Fruit fly (Drosophila melanogaster) whole organism, embryonic: Measurements from ENCODE around the gene CG10738.

Source experiments
- Atf6 ChIP-seq: fragments of 200-800 bp; sonication (Bioruptor generic); IDR thresholded peaks from 2 replicates; pipeline ENCODE4 v1.3.6; 2022; ENCODE audit warnings: missing biosample characterization, missing genetic modification characterization
- Awh ChIP-seq: fragments of 200-800 bp; sonication (Bioruptor generic); IDR thresholded peaks from 2 replicates; pipeline ENCODE4, ENCODE4 v1.3.6; 2022; ENCODE audit warnings: missing biosample characterization, missing genetic modification characterization
- CG10543 ChIP-seq: fragments of 200-800 bp; sonication (Bioruptor generic); optimal IDR thresholded peaks from 3 replicates; lab custom pipeline; 2017; ENCODE audit warnings: missing biosample characterization, mild to moderate bottlenecking, missing genetic modification characterization, moderate library complexity
- CG12659 ChIP-seq: fragments of 200-800 bp; sonication (Bioruptor generic); optimal IDR thresholded peaks from 3 replicates; lab custom pipeline; 2017; ENCODE audit warnings: mild to moderate bottlenecking, missing biosample characterization, missing genetic modification reagents, missing genetic modification characterization
- CG12744 ChIP-seq: fragments of 200-800 bp; sonication (Bioruptor generic); optimal IDR thresholded peaks from 2 replicates; lab custom pipeline; 2016; ENCODE audit warnings: missing biosample characterization, missing genetic modification characterization
- CG12769 ChIP-seq: fragments of 200-800 bp; sonication (Bioruptor generic); optimal IDR thresholded peaks from 2 replicates; lab custom pipeline; 2019; ENCODE audit warnings: missing biosample characterization, mild to moderate bottlenecking, missing genetic modification characterization, moderate library complexity
- CG12942 ChIP-seq: fragments of 200-800 bp; sonication (Bioruptor generic); optimal IDR thresholded peaks from 3 replicates; lab custom pipeline; 2016; ENCODE audit warnings: missing biosample characterization, missing genetic modification characterization
- CG13296 ChIP-seq: fragments of 200-800 bp; sonication (Bioruptor generic); optimal IDR thresholded peaks from 3 replicates; lab custom pipeline; 2018; ENCODE audit warnings: missing biosample characterization, mild to moderate bottlenecking, missing genetic modification characterization
- CG13894 ChIP-seq: fragments of 200-800 bp; sonication (Bioruptor generic); optimal IDR thresholded peaks from 3 replicates; lab custom pipeline; 2018; ENCODE audit warnings: missing biosample characterization, mild to moderate bottlenecking, missing genetic modification characterization, moderate library complexity
- CG1603 ChIP-seq: fragments of 200-800 bp; sonication (Bioruptor generic); optimal IDR thresholded peaks from 2 replicates; lab custom pipeline; 2019; ENCODE audit warnings: missing biosample characterization, mild to moderate bottlenecking, missing genetic modification characterization, moderate library complexity
- CG17328 ChIP-seq: fragments of 200-800 bp; sonication (Bioruptor generic); IDR thresholded peaks from 2 replicates; pipeline ENCODE4 v1.3.6; 2022; ENCODE audit warnings: missing biosample characterization, missing genetic modification characterization
- CG17568 ChIP-seq: fragments of 200-800 bp; sonication (Bioruptor generic); optimal IDR thresholded peaks from 2 replicates; lab custom pipeline; 2018; ENCODE audit warnings: missing biosample characterization, mild to moderate bottlenecking, missing genetic modification characterization, moderate library complexity
- CG18262 ChIP-seq: fragments of 200-800 bp; optimal IDR thresholded peaks from 3 replicates; lab custom pipeline; 2019; ENCODE audit warnings: missing biosample characterization, mild to moderate bottlenecking, missing genetic modification characterization, moderate library complexity
- CG3163 ChIP-seq: fragments of 200-800 bp; sonication (Bioruptor generic); optimal IDR thresholded peaks from 3 replicates; lab custom pipeline; 2016; ENCODE audit warnings: missing biosample characterization, missing genetic modification characterization
- CG34376 ChIP-seq: fragments of 200-800 bp; sonication (Bioruptor generic); optimal IDR thresholded peaks from 2 replicates; lab custom pipeline; 2018; ENCODE audit warnings: missing biosample characterization, mild to moderate bottlenecking, missing genetic modification characterization
- CG5953 ChIP-seq: fragments of 200-800 bp; sonication (Bioruptor generic); IDR thresholded peaks from 2 replicates; pipeline ENCODE4 v1.3.6; 2022; ENCODE audit warnings: missing biosample characterization, missing genetic modification characterization
- CG6254 ChIP-seq: fragments of 200-800 bp; sonication (Bioruptor generic); optimal IDR thresholded peaks from 3 replicates; lab custom pipeline; 2017; ENCODE audit warnings: mild to moderate bottlenecking, missing biosample characterization, missing genetic modification reagents, missing genetic modification characterization
- CG6791 ChIP-seq: fragments of 200-800 bp; sonication (Bioruptor generic); IDR thresholded peaks from 3 replicates; pipeline ENCODE4 v1.3.6; 2022; ENCODE audit warnings: missing biosample characterization, missing genetic modification characterization; ENCODE audit not compliant: partially characterized antibody
- CG6854 ChIP-seq: fragments of 200-800 bp; sonication (Bioruptor generic); optimal IDR thresholded peaks from 3 replicates; lab custom pipeline; 2017; ENCODE audit warnings: missing biosample characterization, mild to moderate bottlenecking, missing genetic modification characterization
- CG7745 ChIP-seq: fragments of 200-800 bp; sonication (Bioruptor generic); optimal IDR thresholded peaks from 2 replicates; lab custom pipeline; 2018; ENCODE audit warnings: missing biosample characterization, mild to moderate bottlenecking, missing genetic modification characterization, moderate library complexity
- CG8290 ChIP-seq, 3 experiments: fragments of 200-800 bp; sonication (Bioruptor generic); optimal IDR thresholded peaks; 2 replicates each; lab custom pipeline; 2016 to 2019; ENCODE audit warnings: missing biosample characterization in 3 of 3, missing genetic modification characterization in 3 of 3, mild to moderate bottlenecking in 2 of 3, moderate library complexity in 1 of 3
- Camta ChIP-seq: fragments of 200-800 bp; sonication (Bioruptor generic); optimal IDR thresholded peaks from 2 replicates; lab custom pipeline; 2016; ENCODE audit warnings: missing biosample characterization, missing genetic modification characterization
- CoRest ChIP-seq: fragments of 200-800 bp; sonication (Bioruptor generic); optimal IDR thresholded peaks from 3 replicates; lab custom pipeline; 2018; ENCODE audit warnings: missing biosample characterization, mild to moderate bottlenecking, missing genetic modification characterization, moderate library complexity
- D19A ChIP-seq: fragments of 200-800 bp; optimal IDR thresholded peaks from 3 replicates; lab custom pipeline; 2019; ENCODE audit warnings: missing biosample characterization, mild to moderate bottlenecking, missing genetic modification characterization, moderate library complexity
- Deaf1 ChIP-seq: fragments of 200-800 bp; optimal IDR thresholded peaks from 3 replicates; lab custom pipeline; 2019; ENCODE audit warnings: missing biosample characterization, mild to moderate bottlenecking, missing genetic modification characterization, moderate library complexity
- Eip74EF ChIP-seq, 2 experiments: fragments of 200-800 bp in 1 of 2; fragments of >200 bp in 1 of 2; sonication (Bioruptor generic) in 1 of 2; optimal IDR thresholded peaks; 2 replicates each; lab custom pipeline; 2017 to 2019; ENCODE audit warnings: missing biosample characterization in 2 of 2, missing genetic modification characterization in 2 of 2, mild to moderate bottlenecking in 1 of 2, moderate library complexity in 1 of 2
- Gsc ChIP-seq: fragments of 200-800 bp; sonication (Bioruptor generic); IDR thresholded peaks from 2 replicates; pipeline ENCODE4 v1.3.6; 2022; ENCODE audit warnings: missing biosample characterization, missing genetic modification characterization
- Hand ChIP-seq: fragments of 200-800 bp; sonication (Bioruptor generic); optimal IDR thresholded peaks from 2 replicates; lab custom pipeline; 2017; ENCODE audit warnings: mild to moderate bottlenecking, missing biosample characterization, missing genetic modification reagents, missing genetic modification characterization
- Jarid2 ChIP-seq: fragments of 200-800 bp; sonication (Bioruptor generic); optimal IDR thresholded peaks from 3 replicates; lab custom pipeline; 2017; ENCODE audit warnings: mild to moderate bottlenecking, missing biosample characterization, missing genetic modification reagents, missing genetic modification characterization
- Lhr ChIP-seq: fragments of 200-800 bp; sonication (Bioruptor generic); optimal IDR thresholded peaks from 3 replicates; lab custom pipeline; 2017; ENCODE audit warnings: mild to moderate bottlenecking, missing biosample characterization, missing genetic modification reagents, missing genetic modification characterization
- Med ChIP-seq: fragments of 200-800 bp; sonication (Bioruptor generic); peaks from one replicate; lab custom pipeline; 2016; ENCODE audit warnings: missing biosample characterization, missing genetic modification characterization, mild to moderate bottlenecking, inconsistent platforms, moderate library complexity
- Opbp ChIP-seq: fragments of 200-800 bp; sonication (Bioruptor generic); IDR thresholded peaks from 3 replicates; pipeline ENCODE4 v1.3.6; 2022; ENCODE audit warnings: missing biosample characterization, missing genetic modification characterization; ENCODE audit not compliant: partially characterized antibody
- Poxn ChIP-seq: fragments of 200-800 bp; sonication (Bioruptor generic); IDR thresholded peaks from 2 replicates; pipeline ENCODE4 v1.3.6; 2022; ENCODE audit warnings: missing biosample characterization, missing genetic modification characterization
- Ravus ChIP-seq: fragments of 200-800 bp; sonication (Bioruptor generic); IDR thresholded peaks from 2 replicates; pipeline ENCODE4 v1.3.6; 2022; ENCODE audit warnings: missing biosample characterization, missing genetic modification characterization
- Rfx ChIP-seq: fragments of 200-800 bp; sonication (Bioruptor generic); IDR thresholded peaks from 2 replicates; pipeline ENCODE4 v1.3.6; 2022; ENCODE audit warnings: missing biosample characterization, missing genetic modification characterization
- YL-1 ChIP-seq: fragments of 200-800 bp; sonication (Bioruptor generic); optimal IDR thresholded peaks from 3 replicates; lab custom pipeline; 2017; ENCODE audit warnings: missing biosample characterization, mild to moderate bottlenecking, missing genetic modification characterization
- chinmo ChIP-seq: fragments of 200-800 bp; sonication (Bioruptor generic); IDR thresholded peaks from 4 replicates; pipeline ENCODE4 v1.3.6; 2022; ENCODE audit warnings: missing biosample characterization, missing genetic modification characterization; ENCODE audit not compliant: partially characterized antibody
- ems ChIP-seq: fragments of 200-800 bp; sonication (Bioruptor generic); optimal IDR thresholded peaks from 3 replicates; lab custom pipeline; 2016; ENCODE audit warnings: missing biosample characterization, missing genetic modification characterization
- h ChIP-seq: fragments of >200 bp; optimal IDR thresholded peaks from 2 replicates; lab custom pipeline; 2017
- hbn ChIP-seq: fragments of 200-800 bp; sonication (Bioruptor generic); IDR thresholded peaks from 2 replicates; pipeline ENCODE4 v1.3.6; 2022; ENCODE audit warnings: missing biosample characterization, missing genetic modification characterization; ENCODE audit not compliant: partially characterized antibody
- ken ChIP-seq: fragments of 200-800 bp; sonication (Bioruptor generic); IDR thresholded peaks from 3 replicates; pipeline ENCODE4 v1.3.6; 2022; ENCODE audit warnings: missing biosample characterization, missing genetic modification characterization
- lmd ChIP-seq: fragments of 200-800 bp; sonication (Bioruptor generic); IDR thresholded peaks from 2 replicates; pipeline ENCODE4 v1.3.6; 2022; ENCODE audit warnings: missing biosample characterization, missing genetic modification characterization
- mirr ChIP-seq: fragments of 200-800 bp; sonication (Bioruptor generic); optimal IDR thresholded peaks from 3 replicates; lab custom pipeline; 2018; ENCODE audit warnings: missing biosample characterization, mild to moderate bottlenecking, missing genetic modification characterization
- nom ChIP-seq: fragments of 200-800 bp; sonication (Bioruptor generic); optimal IDR thresholded peaks from 2 replicates; lab custom pipeline; 2017; ENCODE audit warnings: missing biosample characterization, missing genetic modification characterization, mild to moderate bottlenecking, moderate library complexity, missing genetic modification reagents
- org-1 ChIP-seq: fragments of 200-800 bp; sonication (Bioruptor generic); optimal IDR thresholded peaks from 2 replicates; lab custom pipeline; 2017; ENCODE audit warnings: missing biosample characterization, missing genetic modification characterization
- pb ChIP-seq: fragments of 200-800 bp; sonication (Bioruptor generic); optimal IDR thresholded peaks from 3 replicates; lab custom pipeline; 2016; ENCODE audit warnings: missing biosample characterization, missing genetic modification characterization
- ranshi ChIP-seq: fragments of 200-800 bp; sonication (Bioruptor generic); IDR thresholded peaks from 2 replicates; pipeline ENCODE4 v1.3.6; 2022; ENCODE audit warnings: missing biosample characterization, missing genetic modification characterization
- sens-2 ChIP-seq: fragments of 200-800 bp; sonication (Bioruptor generic); IDR thresholded peaks from 2 replicates; pipeline ENCODE4 v1.3.6; 2022; ENCODE audit warnings: missing biosample characterization, missing genetic modification characterization
- slbo ChIP-seq: fragments of 200-800 bp; sonication (Bioruptor generic); IDR thresholded peaks from 2 replicates; pipeline ENCODE4 v1.3.6; 2022; ENCODE audit warnings: missing biosample characterization, missing genetic modification characterization
- vvl ChIP-seq: fragments of 200-800 bp; sonication (Bioruptor generic); IDR thresholded peaks from 2 replicates; pipeline ENCODE4 v1.3.6; 2022; ENCODE audit warnings: missing biosample characterization, missing genetic modification characterization
- wek ChIP-seq: fragments of 200-800 bp; sonication (Bioruptor generic); optimal IDR thresholded peaks from 3 replicates; lab custom pipeline; 2018; ENCODE audit warnings: missing biosample characterization, mild to moderate bottlenecking, missing genetic modification characterization, moderate library complexity

Gene CG10738

DNA sequence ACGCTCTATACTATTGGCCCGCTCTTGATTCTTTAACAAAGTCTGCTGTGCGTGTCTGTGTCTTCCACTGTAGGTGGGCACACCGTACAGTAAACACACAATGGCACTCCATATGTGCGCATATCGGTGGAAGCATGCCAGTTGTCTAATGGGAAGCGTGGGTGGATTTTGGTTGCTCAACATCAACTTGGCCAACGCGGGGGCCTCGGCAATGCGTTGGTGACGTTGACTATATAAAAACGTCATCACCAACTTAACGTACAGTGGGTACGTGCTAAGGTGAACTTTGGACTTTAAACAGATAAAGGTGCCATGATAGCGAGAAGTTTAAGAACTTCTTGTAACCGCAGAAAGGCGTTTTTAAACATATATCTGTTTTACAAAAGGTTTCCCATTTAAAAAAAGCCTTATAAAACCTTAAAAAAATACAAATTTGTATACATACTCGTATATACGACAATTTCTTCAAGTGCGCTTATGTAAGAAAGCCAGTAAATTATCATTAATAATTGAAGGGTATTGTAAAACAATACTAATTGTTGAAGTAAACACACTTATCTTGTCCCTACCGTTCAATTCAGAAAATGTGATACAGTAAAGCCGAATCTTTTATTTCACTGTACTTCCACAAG is 29.2 kb downstream of the CG10738 start (continued):
- TF ChIP-seq CG6254: peak; percentile 17
- TF ChIP-seq Awh (GFP tag; lab: Robert Waterston, UW): 0 out of 2 replicates have a peak, but pooled peaks have one; percentile 13
- no peak for TF ChIP-seq vvl
- peak; percentile 54 for TF ChIP-seq CG13296 (GFP tag; lab: Kevin White, UChicago)
- no peak for TF ChIP-seq CG12942 (GFP tag; lab: Kevin White, UChicago)
- peak; percentile 46 for TF ChIP-seq D19A
- TF ChIP-seq CG12744: no peak
- no peak for TF ChIP-seq Poxn (GFP tag; lab: Robert Waterston, UW)
- peak; percentile 57 for TF ChIP-seq CG12659
- TF ChIP-seq ranshi: no peak; the same call in 1 of the 2 replicates
- TF ChIP-seq Eip74EF (GFP tag; optimal IDR thresholded peaks at IDR 0.05; lab: Kevin White, UChicago): no peak
- TF ChIP-seq wek: no peak
- TF ChIP-seq Hand (GFP tag; lab: Kevin White, UChicago): peak; percentile 60
- TF ChIP-seq h (lab: Kevin White, UChicago): no peak
- TF ChIP-seq CG5953 (GFP tag; lab: Robert Waterston, UW): no peak
- TF ChIP-seq CG12769 (tag; lab: Kevin White, UChicago): peak; percentile 52
- TF ChIP-seq CG7745 (tag; lab: Kevin White, UChicago): no peak
- TF ChIP-seq CoRest (tag; lab: Kevin White, UChicago): peak; percentile 67
- TF ChIP-seq CG18262 (tag; lab: Kevin White, UChicago): peak; percentile 39
- no peak for TF ChIP-seq CG1603 (tag; lab: Kevin White, UChicago)
- peak; percentile 81 for TF ChIP-seq CG10543
- TF ChIP-seq CG6791: no peak
- peak; percentile 2 for TF ChIP-seq CG34376 (GFP tag; lab: Kevin White, UChicago)
- no peak for TF ChIP-seq Gsc (GFP tag; lab: Robert Waterston, UW)
- TF ChIP-seq CG6854 (GFP tag; lab: Kevin White, UChicago): peak; percentile 64
- no peak for TF ChIP-seq CG17568
- TF ChIP-seq Med (GFP tag; lab: Kevin White, UChicago): peak; percentile 88
- no peak for TF ChIP-seq Lhr (GFP tag; lab: Kevin White, UChicago)
- TF ChIP-seq YL-1: no peak
- TF ChIP-seq CG17328 (GFP tag; lab: Robert Waterston, UW): no peak
- TF ChIP-seq lmd (GFP tag; lab: Robert Waterston, UW): peak; percentile 65
- peak; percentile 15 for TF ChIP-seq Camta (GFP tag; lab: Kevin White, UChicago)
- no peak for TF ChIP-seq Jarid2 (GFP tag; lab: Kevin White, UChicago)
- TF ChIP-seq CG3163 (GFP tag; lab: Kevin White, UChicago): no peak
- peak; percentile 25 for TF ChIP-seq ems (GFP tag; lab: Kevin White, UChicago)

DNA sequence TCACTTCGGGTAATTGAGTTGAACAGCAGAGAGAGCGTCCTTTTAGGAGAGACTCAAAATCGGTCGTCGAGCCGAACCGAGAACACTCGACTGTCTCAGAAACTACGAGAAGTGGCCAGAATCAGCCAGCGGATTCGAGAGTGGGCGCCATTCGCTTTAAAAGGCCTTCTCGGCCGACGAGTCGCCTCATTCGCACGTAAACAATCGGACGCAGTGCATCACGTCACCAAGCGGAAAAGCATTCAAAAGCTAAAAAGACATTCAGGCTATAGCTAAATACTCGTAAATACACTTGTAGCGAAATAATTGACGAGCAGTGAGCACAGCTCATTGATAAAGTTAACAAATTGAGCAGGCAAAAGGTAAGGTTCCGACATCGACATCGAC is 29.7 kb downstream of the CG10738 start:
- TF ChIP-seq chinmo (GFP tag; lab: Robert Waterston, UW) (peak; percentile 84; the same call in 1 of the 4 replicates), Opbp (GFP tag; lab: Robert Waterston, UW) (0 out of 3 replicates have a peak, but pooled peaks have one; percentile 17), slbo (GFP tag; lab: Robert Waterston, UW) (no peak), CG13894 (peak; percentile 10), Atf6 (GFP tag; lab: Robert Waterston, UW) (0 out of 2 replicates have a peak, but pooled peaks have one; percentile 9), mirr (GFP tag; lab: Kevin White, UChicago) (peak; percentile 28), org-1 (no peak), ken (GFP tag; lab: Robert Waterston, UW) (no peak), hbn (GFP tag; lab: Robert Waterston, UW) (0 out of 2 replicates have a peak, but pooled peaks have one; percentile 23), nom (GFP tag; lab: Kevin White, UChicago) (peak; percentile 38), pb (no peak), CG8290 (GFP tag; optimal IDR thresholded peaks at IDR 0.05; lab: Kevin White, UChicago) (no peak), CG8290 (tag; optimal IDR thresholded peaks at IDR 0.05; lab: Kevin White, UChicago) (peak in 1 of 2 experiments; percentile 8), Deaf1 (tag; lab: Kevin White, UChicago) (peak; percentile 84), Rfx (GFP tag; lab: Robert Waterston, UW) (peak; percentile 21; the same call in 1 of the 2 replicates), Ravus (GFP tag; lab: Robert Waterston, UW) (no peak), sens-2 (no peak)
